Fruit fly (Drosophila melanogaster): ENCODE data around the gene CG10958.

dm6 chrX:8120939-8121338, 11.1 kb upstream of the CG10958 start, which contains the start of gene CG2260:
- no peak for TF ChIP-seq HLH106 (tag; optimal IDR thresholded peaks at IDR 0.05)
- TF ChIP-seq Hnf4 (GFP tag; optimal IDR thresholded peaks at IDR 0.05) = no peak
- TF ChIP-seq Sp1 (GFP tag; optimal IDR thresholded peaks at IDR 0.05) = no peak
- no peak for TF ChIP-seq psq (GFP tag; optimal IDR thresholded peaks at IDR 0.05)
- TF ChIP-seq dsf (GFP tag; optimal IDR thresholded peaks at IDR 0.05; ENCODE audit: borderline replicate concordance) = no peak
- TF ChIP-seq N (GFP tag; optimal IDR thresholded peaks at IDR 0.05) = no peak

Measured in whole organism, wandering third instar larva.